Worm (Caenorhabditis elegans) whole organism, L2 larva: ENCODE measurements around the gene F25E5.16.

Experiments used
- C34F6.9 ChIP-seq: fragments of 150-350 bp; optimal IDR thresholded peaks from 2 replicates; lab custom pipeline; 2014; ENCODE audit warnings: missing biosample characterization, missing genetic modification characterization
- F13H6.1 ChIP-seq: sonication (generic microtip); optimal IDR thresholded peaks from 2 replicates; lab custom pipeline; 2016; ENCODE audit warnings: missing genetic modification characterization, missing compliant biosample characterization
- R02D3.7 ChIP-seq: fragments of 150-350 bp; optimal IDR thresholded peaks from 2 replicates; lab custom pipeline; 2014; ENCODE audit warnings: missing biosample characterization, missing genetic modification characterization
- Y55F3AM.14 ChIP-seq: fragments of 200-800 bp; sonication (Bioruptor generic); optimal IDR thresholded peaks from 2 replicates; lab custom pipeline; 2018; ENCODE audit warnings: mild to moderate bottlenecking, missing genetic modification characterization, missing compliant biosample characterization
- aly-2 ChIP-seq: fragments of 150-350 bp; optimal IDR thresholded peaks from 2 replicates; lab custom pipeline; 2014; ENCODE audit warnings: missing biosample characterization, missing genetic modification characterization
- ama-1 ChIP-seq: fragments of 150-350 bp; optimal IDR thresholded peaks from 2 replicates; lab custom pipeline; 2018; ENCODE audit warnings: inconsistent platforms
- ceh-16 ChIP-seq: fragments of 150-350 bp; optimal IDR thresholded peaks from 2 replicates; lab custom pipeline; 2014; ENCODE audit warnings: missing biosample characterization, missing genetic modification characterization
- ceh-82 ChIP-seq: fragments of 150-350 bp; optimal IDR thresholded peaks from 2 replicates; lab custom pipeline; 2014; ENCODE audit warnings: missing biosample characterization, missing genetic modification characterization
- crh-2 ChIP-seq: sonication (generic microtip); optimal IDR thresholded peaks from 2 replicates; lab custom pipeline; 2017; ENCODE audit warnings: missing biosample characterization, missing genetic modification characterization
- dmd-4 ChIP-seq: sonication (generic microtip); optimal IDR thresholded peaks from 2 replicates; lab custom pipeline; 2017; ENCODE audit warnings: missing biosample characterization, missing genetic modification characterization
- fos-1 ChIP-seq: fragments of 150-350 bp; optimal IDR thresholded peaks from 2 replicates; lab custom pipeline; 2014; ENCODE audit warnings: missing biosample characterization, missing genetic modification characterization
- gmeb-1 ChIP-seq: fragments of 150-350 bp; optimal IDR thresholded peaks from 2 replicates; lab custom pipeline; 2014; ENCODE audit warnings: missing biosample characterization, missing genetic modification characterization
- lin-11 ChIP-seq: fragments of 150-350 bp; sonication (generic microtip); optimal IDR thresholded peaks from 2 replicates; lab custom pipeline; 2014; ENCODE audit warnings: missing biosample characterization, missing genetic modification characterization, inconsistent platforms, mixed read lengths
- lin-13 ChIP-seq: fragments of 150-350 bp; optimal IDR thresholded peaks from 2 replicates; lab custom pipeline; 2014; ENCODE audit warnings: missing biosample characterization, missing genetic modification reagents, missing genetic modification characterization
- lsy-2 ChIP-seq, 2 experiments: fragments of 150-350 bp in 1 of 2; sonication (generic microtip) in 1 of 2; optimal IDR thresholded peaks; 2 replicates each; lab custom pipeline; 2014 to 2017; ENCODE audit warnings: missing biosample characterization in 2 of 2, missing genetic modification characterization in 2 of 2
- mab-5 ChIP-seq: fragments of 150-350 bp; optimal IDR thresholded peaks from 2 replicates; lab custom pipeline; 2014; ENCODE audit warnings: missing biosample characterization, missing genetic modification characterization
- mbf-1 ChIP-seq: sonication (generic microtip); optimal IDR thresholded peaks from 2 replicates; lab custom pipeline; 2017; ENCODE audit warnings: missing biosample characterization, missing genetic modification characterization
- mdl-1 ChIP-seq, 2 experiments: fragments of 150-350 bp in 1 of 2; sonication (generic microtip) in 1 of 2; optimal IDR thresholded peaks; 2 replicates each; lab custom pipeline; 2017; ENCODE audit warnings: missing biosample characterization in 2 of 2, missing genetic modification characterization in 2 of 2
- nhr-10 ChIP-seq: sonication (generic microtip); optimal IDR thresholded peaks from 2 replicates; lab custom pipeline; 2017; ENCODE audit warnings: missing biosample characterization, missing genetic modification characterization
- nhr-12 ChIP-seq: fragments of 150-350 bp; optimal IDR thresholded peaks from 2 replicates; lab custom pipeline; 2014; ENCODE audit warnings: missing biosample characterization, missing genetic modification characterization
- nhr-129 ChIP-seq: fragments of 150-350 bp; optimal IDR thresholded peaks from 2 replicates; lab custom pipeline; 2014; ENCODE audit warnings: missing biosample characterization, missing genetic modification characterization
- nhr-21 ChIP-seq: fragments of 150-350 bp; optimal IDR thresholded peaks from 2 replicates; lab custom pipeline; 2014; ENCODE audit warnings: missing biosample characterization, missing genetic modification characterization
- nhr-23 ChIP-seq: fragments of 150-350 bp; optimal IDR thresholded peaks from 2 replicates; lab custom pipeline; 2014; ENCODE audit warnings: missing biosample characterization, missing genetic modification reagents, missing genetic modification characterization
- nhr-237 ChIP-seq: fragments of 150-350 bp; optimal IDR thresholded peaks from 2 replicates; lab custom pipeline; 2014; ENCODE audit warnings: missing biosample characterization, missing genetic modification characterization
- nhr-25 ChIP-seq: fragments of 150-350 bp; sonication (generic microtip); optimal IDR thresholded peaks from 3 replicates; lab custom pipeline; 2014; ENCODE audit warnings: missing biosample characterization, missing genetic modification characterization
- nhr-6 ChIP-seq: fragments of 150-350 bp; optimal IDR thresholded peaks from 2 replicates; lab custom pipeline; 2014; ENCODE audit warnings: missing biosample characterization, missing genetic modification characterization
- nhr-77 ChIP-seq: fragments of 150-350 bp; optimal IDR thresholded peaks from 2 replicates; lab custom pipeline; 2014; ENCODE audit warnings: missing biosample characterization, missing genetic modification characterization
- peb-1 ChIP-seq: fragments of 150-350 bp; optimal IDR thresholded peaks from 2 replicates; lab custom pipeline; 2014; ENCODE audit warnings: missing biosample characterization, missing genetic modification characterization
- sem-4 ChIP-seq: fragments of 150-350 bp; optimal IDR thresholded peaks from 2 replicates; lab custom pipeline; 2014; ENCODE audit warnings: missing biosample characterization, missing genetic modification reagents, missing genetic modification characterization
- skn-1 ChIP-seq: sonication (generic microtip); optimal IDR thresholded peaks from 2 replicates; lab custom pipeline; 2017; ENCODE audit warnings: missing biosample characterization, missing genetic modification characterization
- sma-3 ChIP-seq: sonication (generic microtip); optimal IDR thresholded peaks from 2 replicates; lab custom pipeline; 2016; ENCODE audit warnings: missing genetic modification reagents, missing genetic modification characterization, missing compliant biosample characterization
- sma-9 ChIP-seq, 2 experiments: fragments of 150-350 bp in 1 of 2; sonication (generic microtip) in 1 of 2; optimal IDR thresholded peaks; 2 replicates each; lab custom pipeline; 2014 to 2016; ENCODE audit warnings: missing genetic modification characterization in 2 of 2, mild to moderate bottlenecking in 1 of 2, missing biosample characterization in 1 of 2, missing compliant biosample characterization in 1 of 2, missing genetic modification reagents in 1 of 2, moderate library complexity in 1 of 2
- snpc-4 ChIP-seq: fragments of 150-350 bp; optimal IDR thresholded peaks from 2 replicates; lab custom pipeline; 2014; ENCODE audit warnings: missing biosample characterization, missing genetic modification characterization
- unc-39 ChIP-seq: fragments of 150-350 bp; optimal IDR thresholded peaks from 2 replicates; lab custom pipeline; 2014; ENCODE audit warnings: missing biosample characterization, missing genetic modification characterization
- unc-55 ChIP-seq: fragments of 150-350 bp; sonication (generic microtip); optimal IDR thresholded peaks from 3 replicates; lab custom pipeline; 2014; ENCODE audit warnings: missing biosample characterization, missing genetic modification reagents, missing genetic modification characterization
- unc-62 ChIP-seq: fragments of 150-350 bp; optimal IDR thresholded peaks from 2 replicates; lab custom pipeline; 2014; ENCODE audit warnings: missing biosample characterization, missing genetic modification reagents, missing genetic modification characterization
- zag-1 ChIP-seq: fragments of 150-350 bp; optimal IDR thresholded peaks from 2 replicates; lab custom pipeline; 2014; ENCODE audit warnings: missing biosample characterization, missing genetic modification characterization
- ztf-1 ChIP-seq: fragments of 200-800 bp; sonication (Bioruptor generic); conservative IDR thresholded peaks from 2 replicates; pipeline ENCODE4 v1.3.6; 2022; ENCODE audit warnings: missing genetic modification characterization, missing compliant biosample characterization
- ztf-11 ChIP-seq: sonication (generic microtip); optimal IDR thresholded peaks from 2 replicates; lab custom pipeline; 2017; ENCODE audit warnings: missing biosample characterization, missing genetic modification characterization
- ztf-4 ChIP-seq: fragments of 150-350 bp; optimal IDR thresholded peaks from 2 replicates; lab custom pipeline; 2014; ENCODE audit warnings: missing biosample characterization, missing genetic modification characterization

Gene F25E5.16

ce11 chrV:7426594-7426993 is 11.5 kb upstream of the F25E5.16 start, which contains the start of gene srw-68:
Gene srw-68 (minus strand): TSS chrV:7426694.
- TF ChIP-seq fos-1 (tag; lab: Kevin White, UChicago): no peak
- no peak for TF ChIP-seq nhr-77 (tag; lab: Kevin White, UChicago)
- no peak for TF ChIP-seq unc-62 (GFP tag; lab: Kevin White, UChicago)
- TF ChIP-seq ceh-16 (tag; lab: Kevin White, UChicago): no peak
- no peak for TF ChIP-seq Y55F3AM.14
- TF ChIP-seq gmeb-1 (tag; lab: Kevin White, UChicago): no peak
- no peak for TF ChIP-seq ztf-4 (tag; lab: Kevin White, UChicago)
- TF ChIP-seq sma-3: no peak
- TF ChIP-seq ztf-11 (tag; lab: Kevin White, UChicago): no peak
- TF ChIP-seq ceh-82 (tag; lab: Kevin White, UChicago): no peak
- TF ChIP-seq mab-5 (tag; lab: Kevin White, UChicago): no peak
- TF ChIP-seq C34F6.9: no peak
- TF ChIP-seq aly-2: no peak

- TF ChIP-seq F13H6.1 (tag; lab: Kevin White, UChicago) (no peak), ceh-16 (tag; lab: Kevin White, UChicago) (no peak), fos-1 (tag; lab: Kevin White, UChicago) (no peak), skn-1 (tag; lab: Kevin White, UChicago) (no peak), ztf-11 (tag; lab: Kevin White, UChicago) (no peak), crh-2 (tag; lab: Kevin White, UChicago) (no peak), sma-9 (GFP tag; optimal IDR thresholded peaks at IDR 0.05; lab: Kevin White, UChicago) (no peak), sma-9 (tag; optimal IDR thresholded peaks at IDR 0.05; lab: Kevin White, UChicago) (no peak), C34F6.9 (no peak), zag-1 (tag; lab: Kevin White, UChicago) (no peak), dmd-4 (tag; lab: Kevin White, UChicago) (no peak), nhr-23 (tag; lab: Kevin White, UChicago) (no peak), nhr-129 (no peak), mbf-1 (no peak), sma-3 (no peak)
These were observed 9.2 kb upstream of the F25E5.16 start, which contains the start of gene srw-69 for ce11 chrV:7428880-7429279. Gene srw-69 (minus strand): TSS chrV:7428980.

- TF ChIP-seq ztf-1 (no peak), sem-4 (tag; lab: Kevin White, UChicago) (no peak)
These were observed 7.1 kb upstream of the F25E5.16 start, which contains the start of gene srw-71 for ce11 chrV:7431016-7431415. Gene srw-71 (minus strand): TSS chrV:7431116.

ce11 chrV:7432441-7433146 is 5.5 kb upstream of the F25E5.16 start:
- TF ChIP-seq aly-2 (no peak), lin-11 (tag; lab: Kevin White, UChicago) (no peak), nhr-6 (tag; lab: Kevin White, UChicago) (no peak), peb-1 (tag; lab: Kevin White, UChicago) (no peak), fos-1 (tag; lab: Kevin White, UChicago) (no peak), R02D3.7 (no peak), snpc-4 (tag; lab: Kevin White, UChicago) (no peak), dmd-4 (tag; lab: Kevin White, UChicago) (no peak), nhr-23 (tag; lab: Kevin White, UChicago) (no peak), mdl-1 (tag; optimal IDR thresholded peaks at IDR 0.05; lab: Kevin White, UChicago) (no peak), C34F6.9 (no peak), nhr-25 (no peak), ceh-82 (tag; lab: Kevin White, UChicago) (no peak), nhr-10 (tag; lab: Kevin White, UChicago) (no peak), ztf-11 (tag; lab: Kevin White, UChicago) (no peak), zag-1 (tag; lab: Kevin White, UChicago) (no peak), lsy-2 (tag; optimal IDR thresholded peaks at IDR 0.05; lab: Kevin White, UChicago) (no peak), nhr-237 (tag; lab: Kevin White, UChicago) (no peak), sma-9 (GFP tag; optimal IDR thresholded peaks at IDR 0.05; lab: Kevin White, UChicago) (no peak), sma-9 (tag; optimal IDR thresholded peaks at IDR 0.05; lab: Kevin White, UChicago) (no peak), lin-13 (no peak), nhr-129 (peak; percentile 10), ztf-4 (tag; lab: Kevin White, UChicago) (peak; percentile 45), nhr-12 (tag; lab: Kevin White, UChicago) (no peak), unc-62 (GFP tag; lab: Kevin White, UChicago) (no peak), nhr-21 (tag; lab: Kevin White, UChicago) (peak; percentile 33), unc-39 (tag; lab: Kevin White, UChicago) (no peak), nhr-77 (tag; lab: Kevin White, UChicago) (no peak), ama-1 (lab: Kevin White, UChicago) (peak; percentile 82), mbf-1 (no peak), F13H6.1 (tag; lab: Kevin White, UChicago) (no peak), unc-55 (GFP tag; lab: Kevin White, UChicago) (no peak), gmeb-1 (tag; lab: Kevin White, UChicago) (no peak)
